Fruit fly (Drosophila melanogaster): ENCODE results near the gene Vha68-2.

The Vha68-2 gene

dm6 chr2L:12966290-12966689, 7.8 kb upstream of the Vha68-2 start, which contains the start of gene CG16800 (continued):
- TF ChIP-seq ase (GFP tag; IDR thresholded peaks at IDR 0.05), result no peak

- no peak for TF ChIP-seq CG12942 (GFP tag; optimal IDR thresholded peaks at IDR 0.05)
- TF ChIP-seq CG43689 (GFP tag; IDR thresholded peaks at IDR 0.05), result no peak
- peak; percentile 90 for TF ChIP-seq Ets65A (GFP tag)
- no peak for TF ChIP-seq CG10959 (GFP tag; IDR thresholded peaks at IDR 0.05)
These were observed 4.6 kb upstream of the Vha68-2 start for dm6 chr2L:12969569-12969968.

dm6 chr2L:12974562-12975366, 642 bp downstream of the Vha68-2 start:
- TF ChIP-seq NFAT (GFP tag; IDR thresholded peaks at IDR 0.05), result peak; percentile 44; the same call in 1 of the 2 replicates
- TF ChIP-seq prd (optimal IDR thresholded peaks at IDR 0.05), result no peak
- 0 out of 3 replicates have a peak, but pooled peaks have one; percentile 18 for TF ChIP-seq prd (GFP tag; IDR thresholded peaks at IDR 0.05)
- TF ChIP-seq schlank (tag; optimal IDR thresholded peaks at IDR 0.05), result no peak
- peak; percentile 20 for TF ChIP-seq YL-1 (GFP tag; optimal IDR thresholded peaks at IDR 0.05)
- peak; percentile 39 for TF ChIP-seq phol (tag; optimal IDR thresholded peaks at IDR 0.05)
- TF ChIP-seq CG2199 (GFP tag; IDR thresholded peaks at IDR 0.05), result 0 out of 3 replicates have a peak, but pooled peaks have one; percentile 4
- TF ChIP-seq CG17568 (GFP tag; optimal IDR thresholded peaks at IDR 0.05), result no peak
- TF ChIP-seq CG15479 (GFP tag; optimal IDR thresholded peaks at IDR 0.05), result peak; percentile 3
- no peak for TF ChIP-seq CG11398 (GFP tag; optimal IDR thresholded peaks at IDR 0.05)
- no peak for TF ChIP-seq CG1602 (GFP tag; optimal IDR thresholded peaks at IDR 0.05)
- no peak for TF ChIP-seq H15 (GFP tag; IDR thresholded peaks at IDR 0.05)
- TF ChIP-seq exex (tag; optimal IDR thresholded peaks at IDR 0.05), result peak; percentile 61
- TF ChIP-seq CG6791 (GFP tag; IDR thresholded peaks at IDR 0.05; ENCODE audit: partially characterized antibody), result 0 out of 3 replicates have a peak, but pooled peaks have one; percentile 15
- TF ChIP-seq crp (GFP tag; optimal IDR thresholded peaks at IDR 0.05), result peak in 1 of 2 experiments; percentile 34
- no peak for TF ChIP-seq CG32767 (GFP tag; IDR thresholded peaks at IDR 0.05)
- no peak for TF ChIP-seq tx (GFP tag; optimal IDR thresholded peaks at IDR 0.05)
- TF ChIP-seq nerfin-2 (GFP tag; IDR thresholded peaks at IDR 0.05; ENCODE audit: partially characterized antibody), result peak; percentile 22; the same call in 1 of the 2 replicates
- no peak for TF ChIP-seq pb (GFP tag; optimal IDR thresholded peaks at IDR 0.05)
- peak; percentile 25 for TF ChIP-seq yki (optimal IDR thresholded peaks at IDR 0.05)
- no peak for TF ChIP-seq Lhr (GFP tag; optimal IDR thresholded peaks at IDR 0.05)
- TF ChIP-seq Doc3 (GFP tag; IDR thresholded peaks at IDR 0.05; ENCODE audit: partially characterized antibody), result no peak
- no peak for TF ChIP-seq CG8944 (GFP tag; optimal IDR thresholded peaks at IDR 0.05)
- no peak for TF ChIP-seq Six4 (GFP tag; optimal IDR thresholded peaks at IDR 0.05)
- TF ChIP-seq Trl (optimal IDR thresholded peaks at IDR 0.05), result peak; percentile 89 to 90
- TF ChIP-seq Trl (GFP tag; optimal IDR thresholded peaks at IDR 0.05), result no peak
- no peak for TF ChIP-seq CG12299 (tag; optimal IDR thresholded peaks at IDR 0.05)
- no peak for TF ChIP-seq Gsc (GFP tag; IDR thresholded peaks at IDR 0.05)
- 0 out of 3 replicates have a peak, but pooled peaks have one; percentile 25 for TF ChIP-seq Opbp (GFP tag; IDR thresholded peaks at IDR 0.05; ENCODE audit: partially characterized antibody)
- peak in 1 of 2 experiments; percentile 28 for TF ChIP-seq Pdp1 (GFP tag; optimal IDR thresholded peaks at IDR 0.05)
- TF ChIP-seq E2f2 (GFP tag; IDR thresholded peaks at IDR 0.05), result peak; percentile 21; the same call in 1 of the 2 replicates
- TF ChIP-seq danr (GFP tag; IDR thresholded peaks at IDR 0.05), result 0 out of 2 replicates have a peak, but pooled peaks have one; percentile 8
- TF ChIP-seq cg (GFP tag; optimal IDR thresholded peaks at IDR 0.05), result peak; percentile 13
- TF ChIP-seq run (tag; optimal IDR thresholded peaks at IDR 0.05), result no peak
- TF ChIP-seq cwo (GFP tag; optimal IDR thresholded peaks at IDR 0.05), result peak; percentile 48
- TF ChIP-seq emc (GFP tag; optimal IDR thresholded peaks at IDR 0.05), result no peak
- peak; percentile 68 for TF ChIP-seq Med (GFP tag)
- TF ChIP-seq Doc2 (GFP tag; IDR thresholded peaks at IDR 0.05), result no peak
- no peak for TF ChIP-seq E2f1 (GFP tag; IDR thresholded peaks at IDR 0.05)
- TF ChIP-seq CG9727 (GFP tag; optimal IDR thresholded peaks at IDR 0.05), result no peak
- peak; percentile 37 for TF ChIP-seq sqz (GFP tag; optimal IDR thresholded peaks at IDR 0.05)

Data from whole organism, embryonic.